Fruit fly (Drosophila melanogaster) S2 (cell line): ENCODE measurements around the gene Ser12.

Experiments
- CG8478 ChIP-seq: fragments of >200 bp; optimal IDR thresholded peaks from 2 replicates; lab custom pipeline; 2018
- CTCF ChIP-seq, 2 experiments: fragments of >200 bp; optimal IDR thresholded peaks; 2 replicates each; lab custom pipeline; 2018

DNA sequence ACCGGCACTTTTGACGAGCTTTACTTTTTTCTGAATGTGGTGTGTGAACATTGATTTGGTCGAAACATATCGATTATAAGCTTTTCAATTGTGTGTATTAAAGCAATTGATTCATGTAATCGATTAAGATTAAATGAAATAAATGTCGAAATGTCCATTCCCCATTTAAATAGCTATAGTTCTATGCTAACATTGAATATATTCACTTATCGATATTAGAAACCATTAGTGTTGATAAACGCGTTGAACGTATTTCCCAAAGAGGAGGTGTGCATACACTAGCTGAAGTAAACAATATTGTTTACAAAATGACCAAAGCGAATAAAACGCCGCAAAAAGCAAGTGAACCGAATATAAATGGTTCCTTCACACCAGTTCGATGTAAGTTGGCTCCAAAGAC lies 37.1 kb downstream of the Ser12 start, which contains the start of the genes Uch and CG34174:
- no peak for TF ChIP-seq CG8478
- TF ChIP-seq CTCF (optimal IDR thresholded peaks at IDR 0.05; lab: Kevin White, UChicago), result no peak
